Worm (Caenorhabditis elegans): ENCODE data around the gene Y24F12A.1.

DNA sequence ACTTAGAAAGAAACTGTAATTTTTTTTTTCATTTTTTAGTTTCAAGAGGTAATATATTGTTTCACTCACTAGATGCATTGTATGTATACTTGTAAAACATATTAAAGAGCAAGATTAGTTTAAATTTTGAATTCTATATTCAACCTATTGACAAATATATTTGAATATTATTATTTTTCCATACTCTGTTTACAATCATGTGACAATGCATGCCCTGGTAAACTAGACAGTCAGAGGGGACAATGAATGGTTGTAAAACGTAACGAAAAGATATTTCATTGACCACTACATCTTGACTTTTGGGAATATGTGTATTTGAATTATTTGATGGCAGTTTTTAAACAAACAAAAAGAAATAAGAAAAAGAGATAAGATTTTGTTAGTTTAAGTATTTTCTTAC is 17.3 kb downstream of the Y24F12A.1 start:
- TF ChIP-seq W03F9.2 (tag; optimal IDR thresholded peaks at IDR 0.05) (no peak), dao-5 (tag; optimal IDR thresholded peaks at IDR 0.05) (no peak)

Data from whole organism, L4/young adult.